Worm (Caenorhabditis elegans) whole organism, midembryonic: Measurements from ENCODE around the gene ife-3.

Source experiments
- T22C8.4 ChIP-seq: fragments of 200-800 bp; sonication (Bioruptor generic); IDR thresholded peaks from 2 replicates; pipeline ENCODE4 v1.3.6; 2022; ENCODE audit warnings: missing genetic modification characterization, missing compliant biosample characterization
- cog-1 ChIP-seq: sonication (generic microtip); optimal IDR thresholded peaks from 2 replicates; lab custom pipeline; 2016; ENCODE audit warnings: missing genetic modification characterization, missing compliant biosample characterization
- flt-1 ChIP-seq: fragments of 200-800 bp; sonication (Bioruptor generic); IDR thresholded peaks from 2 replicates; pipeline ENCODE4 v1.3.6; 2022; ENCODE audit warnings: missing genetic modification characterization, missing compliant biosample characterization
- med-1 ChIP-seq: sonication (generic microtip); optimal IDR thresholded peaks from 2 replicates; lab custom pipeline; 2017; ENCODE audit warnings: missing genetic modification characterization, mild to moderate bottlenecking, missing compliant biosample characterization, antibody characterized with exemption, missing genetic modification reagents; ENCODE audit not compliant: insufficient read depth
- tab-1 ChIP-seq: fragments of 200-800 bp; sonication (Bioruptor generic); IDR thresholded peaks from 2 replicates; pipeline ENCODE4 v1.3.6; 2022; ENCODE audit warnings: missing genetic modification characterization, missing compliant biosample characterization
- ztf-23 ChIP-seq: fragments of 200-800 bp; sonication (Bioruptor generic); IDR thresholded peaks from 2 replicates; pipeline ENCODE4 v1.3.6; 2022; ENCODE audit warnings: missing genetic modification reagents, missing genetic modification characterization, missing compliant biosample characterization
- ztf-29 ChIP-seq: fragments of 200-800 bp; sonication (Bioruptor generic); IDR thresholded peaks from 2 replicates; pipeline ENCODE4 v1.3.6; 2022; ENCODE audit warnings: missing genetic modification reagents, missing genetic modification characterization, missing compliant biosample characterization

ce11 chrV:48622-49021, 41.0 kb upstream of the ife-3 start, which contains the start of gene B0348.1:
- TF ChIP-seq ztf-29 (GFP tag; lab: Robert Waterston, UW): no peak
- no peak for TF ChIP-seq T22C8.4 (GFP tag; lab: Robert Waterston, UW)
- TF ChIP-seq med-1 (GFP tag; lab: Kevin White, UChicago): no peak
- TF ChIP-seq flt-1: no peak
- no peak for TF ChIP-seq cog-1 (tag; lab: Kevin White, UChicago)
- TF ChIP-seq ztf-23 (GFP tag; lab: Robert Waterston, UW): no peak
- no peak for TF ChIP-seq tab-1
